Worm (Caenorhabditis elegans) whole organism, L1 larva: ENCODE results near the gene F46G11.4.
A peak's percentile ranks its signal among the peaks of the same experiment; 100 is the strongest.

Experiments used
- C16A3.4 ChIP-seq: fragments of 150-350 bp; optimal IDR thresholded peaks from 2 replicates; lab custom pipeline; 2014; ENCODE audit warnings: missing biosample characterization, missing genetic modification characterization
- C34B4.2 ChIP-seq: sonication (generic microtip); optimal IDR thresholded peaks from 2 replicates; lab custom pipeline; 2017; ENCODE audit warnings: mild to moderate bottlenecking, missing genetic modification characterization, missing compliant biosample characterization
- F16B12.6 ChIP-seq: fragments of 150-350 bp; optimal IDR thresholded peaks from 2 replicates; lab custom pipeline; 2014; ENCODE audit warnings: missing biosample characterization, missing genetic modification characterization
- aha-1 ChIP-seq: fragments of 150-350 bp; optimal IDR thresholded peaks from 2 replicates; lab custom pipeline; 2014; ENCODE audit warnings: missing biosample characterization, missing genetic modification characterization
- alr-1 ChIP-seq: fragments of 200-800 bp; sonication (Bioruptor generic); optimal IDR thresholded peaks from 2 replicates; lab custom pipeline; 2018; ENCODE audit warnings: borderline replicate concordance, mild to moderate bottlenecking, missing genetic modification characterization, missing compliant biosample characterization
- aly-2 ChIP-seq: fragments of 150-350 bp; optimal IDR thresholded peaks from 2 replicates; lab custom pipeline; 2014; ENCODE audit warnings: missing biosample characterization, missing genetic modification characterization
- ama-1 ChIP-seq: fragments of 150-350 bp; optimal IDR thresholded peaks from 2 replicates; lab custom pipeline; 2014
- ceh-63 ChIP-seq: fragments of 200-800 bp; sonication (Bioruptor generic); optimal IDR thresholded peaks from 2 replicates; lab custom pipeline; 2018; ENCODE audit warnings: mild to moderate bottlenecking, missing genetic modification characterization, missing compliant biosample characterization
- ceh-8 ChIP-seq: fragments of 200-800 bp; sonication (Bioruptor generic); optimal IDR thresholded peaks from 2 replicates; lab custom pipeline; 2018; ENCODE audit warnings: mild to moderate bottlenecking, missing genetic modification characterization, moderate library complexity, missing compliant biosample characterization
- ceh-82 ChIP-seq, 3 experiments: fragments of 150-350 bp in 1 of 3; sonication (generic microtip) in 2 of 3; optimal IDR thresholded peaks; 2 replicates each; lab custom pipeline; 2014 to 2017; ENCODE audit warnings: missing biosample characterization in 3 of 3, missing genetic modification characterization in 3 of 3
- ces-1 ChIP-seq: fragments of 150-350 bp; optimal IDR thresholded peaks from 2 replicates; lab custom pipeline; 2014; ENCODE audit warnings: missing biosample characterization, missing genetic modification reagents, missing genetic modification characterization
- dpl-1 ChIP-seq, 3 experiments: fragments of 150-350 bp in 2 of 3; sonication (generic microtip) in 1 of 3; optimal IDR thresholded peaks; 2 replicates each; lab custom pipeline; 2014 to 2017; ENCODE audit warnings: missing biosample characterization in 3 of 3, missing genetic modification characterization in 3 of 3, missing genetic modification reagents in 3 of 3
- dsc-1 ChIP-seq: sonication (generic microtip); optimal IDR thresholded peaks from 2 replicates; lab custom pipeline; 2016; ENCODE audit warnings: mild to moderate bottlenecking, missing genetic modification characterization, missing compliant biosample characterization
- efl-1 ChIP-seq, 4 experiments: fragments of 150-350 bp; optimal IDR thresholded peaks in 3 of 4; peaks in 1 of 4; 1 replicate in 1 of 4; 2 replicates in 3 of 4; lab custom pipeline; 2014; ENCODE audit warnings: missing biosample characterization in 2 of 4, missing genetic modification characterization in 2 of 4, missing genetic modification reagents in 2 of 4
- egl-13 ChIP-seq: sonication (generic microtip); optimal IDR thresholded peaks from 2 replicates; lab custom pipeline; 2016; ENCODE audit warnings: missing genotype, missing genetic modification reagents, missing genetic modification characterization, missing compliant biosample characterization
- egl-27 ChIP-seq, 2 experiments: fragments of 150-350 bp in 1 of 2; sonication (generic microtip); optimal IDR thresholded peaks; 3 replicates each; lab custom pipeline; 2017 to 2018; ENCODE audit warnings: missing biosample characterization in 2 of 2, missing genetic modification characterization in 2 of 2, missing genetic modification reagents in 2 of 2
- elt-3 ChIP-seq, 6 experiments: fragments of 150-350 bp in 1 of 6; sonication (generic microtip); optimal IDR thresholded peaks; 2 replicates each; lab custom pipeline; 2017 to 2018; ENCODE audit warnings: missing biosample characterization in 6 of 6, missing genetic modification characterization in 6 of 6, inconsistent platforms in 1 of 6
- fkh-10 ChIP-seq: sonication (generic microtip); optimal IDR thresholded peaks from 2 replicates; lab custom pipeline; 2017; ENCODE audit warnings: missing biosample characterization, missing genetic modification reagents, missing genetic modification characterization
- fkh-4 ChIP-seq: sonication (generic microtip); optimal IDR thresholded peaks from 2 replicates; lab custom pipeline; 2016; ENCODE audit warnings: missing compliant biosample characterization, missing genetic modification characterization, borderline replicate concordance
- fkh-8 ChIP-seq: sonication (generic microtip); optimal IDR thresholded peaks from 2 replicates; lab custom pipeline; 2016; ENCODE audit warnings: mild to moderate bottlenecking, missing genetic modification characterization, missing compliant biosample characterization
- fos-1 ChIP-seq: fragments of 150-350 bp; optimal IDR thresholded peaks from 2 replicates; lab custom pipeline; 2014; ENCODE audit warnings: missing biosample characterization, missing genetic modification characterization
- hlh-4 ChIP-seq: sonication (generic microtip); optimal IDR thresholded peaks from 2 replicates; lab custom pipeline; 2016; ENCODE audit warnings: mild to moderate bottlenecking, missing genetic modification characterization, missing compliant biosample characterization
- jun-1 ChIP-seq: fragments of 150-350 bp; optimal IDR thresholded peaks from 2 replicates; lab custom pipeline; 2014; ENCODE audit warnings: missing biosample characterization, missing genetic modification reagents, missing genetic modification characterization
- lin-13 ChIP-seq: fragments of 150-350 bp; optimal IDR thresholded peaks from 2 replicates; lab custom pipeline; 2014; ENCODE audit warnings: missing biosample characterization, missing genetic modification reagents, missing genetic modification characterization
- lin-14 ChIP-seq: fragments of 200-800 bp; sonication (Bioruptor generic); optimal IDR thresholded peaks from 2 replicates; lab custom pipeline; 2018; ENCODE audit warnings: mild to moderate bottlenecking, missing genetic modification characterization, moderate library complexity, missing compliant biosample characterization
- lin-15B ChIP-seq: fragments of 150-350 bp; sonication (generic microtip); optimal IDR thresholded peaks from 3 replicates; lab custom pipeline; 2014; ENCODE audit warnings: missing biosample characterization, missing genetic modification characterization
- lin-35 ChIP-seq, 2 experiments: fragments of 150-350 bp; optimal IDR thresholded peaks; 2 replicates each; lab custom pipeline; 2014; ENCODE audit warnings: missing biosample characterization in 2 of 2, missing genetic modification characterization in 2 of 2, missing genetic modification reagents in 2 of 2
- lsy-2 ChIP-seq, 2 experiments: fragments of 150-350 bp; optimal IDR thresholded peaks; 2 replicates each; lab custom pipeline; 2014; ENCODE audit warnings: missing biosample characterization in 2 of 2, missing genetic modification characterization in 2 of 2
- mdl-1 ChIP-seq, 2 experiments: fragments of 150-350 bp; optimal IDR thresholded peaks; 2 replicates each; lab custom pipeline; 2014 to 2017; ENCODE audit warnings: missing biosample characterization in 2 of 2, missing genetic modification characterization in 2 of 2, inconsistent platforms in 1 of 2
- mep-1 ChIP-seq: fragments of 150-350 bp; optimal IDR thresholded peaks from 2 replicates; lab custom pipeline; 2014; ENCODE audit warnings: missing biosample characterization, missing genetic modification characterization
- nhr-11 ChIP-seq: fragments of 150-350 bp; optimal IDR thresholded peaks from 2 replicates; lab custom pipeline; 2014; ENCODE audit warnings: missing biosample characterization, missing genetic modification characterization
- nhr-12 ChIP-seq: sonication (generic microtip); optimal IDR thresholded peaks from 2 replicates; lab custom pipeline; 2017; ENCODE audit warnings: missing biosample characterization, missing genetic modification characterization
- nhr-28 ChIP-seq: fragments of 150-350 bp; optimal IDR thresholded peaks from 2 replicates; lab custom pipeline; 2014; ENCODE audit warnings: missing biosample characterization, missing genetic modification characterization
- nhr-47 ChIP-seq: sonication (generic microtip); optimal IDR thresholded peaks from 2 replicates; lab custom pipeline; 2016; ENCODE audit warnings: mild to moderate bottlenecking, missing genetic modification characterization, moderate library complexity, missing compliant biosample characterization
- nhr-71 ChIP-seq: sonication (generic microtip); optimal IDR thresholded peaks from 2 replicates; lab custom pipeline; 2016; ENCODE audit warnings: mild to moderate bottlenecking, missing genetic modification characterization, moderate library complexity, missing compliant biosample characterization
- nhr-84 ChIP-seq: sonication (generic microtip); optimal IDR thresholded peaks from 2 replicates; lab custom pipeline; 2017; ENCODE audit warnings: missing biosample characterization, missing genetic modification characterization
- pqm-1 ChIP-seq: sonication (generic microtip); optimal IDR thresholded peaks from 3 replicates; lab custom pipeline; 2017; ENCODE audit warnings: missing biosample characterization, missing genetic modification characterization
- skn-1 ChIP-seq: fragments of 150-350 bp; optimal IDR thresholded peaks from 2 replicates; lab custom pipeline; 2014; ENCODE audit warnings: missing biosample characterization, missing genetic modification characterization
- snu-23 ChIP-seq: sonication (generic microtip); optimal IDR thresholded peaks from 2 replicates; lab custom pipeline; 2016; ENCODE audit warnings: missing genetic modification characterization, missing compliant biosample characterization
- sox-4 ChIP-seq: sonication (generic microtip); optimal IDR thresholded peaks from 2 replicates; lab custom pipeline; 2016; ENCODE audit warnings: missing genetic modification characterization, missing compliant biosample characterization
- swsn-7 ChIP-seq: sonication (generic microtip); optimal IDR thresholded peaks from 2 replicates; lab custom pipeline; 2016; ENCODE audit warnings: missing genetic modification characterization, missing compliant biosample characterization
- unc-130 ChIP-seq: fragments of 150-350 bp; optimal IDR thresholded peaks from 2 replicates; lab custom pipeline; 2017; ENCODE audit warnings: missing biosample characterization, missing genetic modification characterization, inconsistent platforms
- unc-30 ChIP-seq: sonication (generic microtip); optimal IDR thresholded peaks from 2 replicates; lab custom pipeline; 2017; ENCODE audit warnings: missing biosample characterization, missing genetic modification characterization
- unc-62 ChIP-seq: fragments of 150-350 bp; optimal IDR thresholded peaks from 2 replicates; lab custom pipeline; 2014; ENCODE audit warnings: missing biosample characterization, missing genetic modification reagents, missing genetic modification characterization
- unc-86 ChIP-seq: sonication (generic microtip); optimal IDR thresholded peaks from 2 replicates; lab custom pipeline; 2016; ENCODE audit warnings: missing genetic modification characterization, missing compliant biosample characterization
- zip-4 ChIP-seq: fragments of 200-800 bp; sonication (Bioruptor generic); optimal IDR thresholded peaks from 2 replicates; lab custom pipeline; 2018; ENCODE audit warnings: mild to moderate bottlenecking, missing genetic modification characterization, moderate library complexity, missing compliant biosample characterization
- ztf-11 ChIP-seq, 2 experiments: sonication (generic microtip); optimal IDR thresholded peaks; 2 replicates each; lab custom pipeline; 2016 to 2017; ENCODE audit warnings: missing genetic modification characterization in 2 of 2, missing biosample characterization in 1 of 2, missing compliant biosample characterization in 1 of 2

The F46G11.4 gene

DNA sequence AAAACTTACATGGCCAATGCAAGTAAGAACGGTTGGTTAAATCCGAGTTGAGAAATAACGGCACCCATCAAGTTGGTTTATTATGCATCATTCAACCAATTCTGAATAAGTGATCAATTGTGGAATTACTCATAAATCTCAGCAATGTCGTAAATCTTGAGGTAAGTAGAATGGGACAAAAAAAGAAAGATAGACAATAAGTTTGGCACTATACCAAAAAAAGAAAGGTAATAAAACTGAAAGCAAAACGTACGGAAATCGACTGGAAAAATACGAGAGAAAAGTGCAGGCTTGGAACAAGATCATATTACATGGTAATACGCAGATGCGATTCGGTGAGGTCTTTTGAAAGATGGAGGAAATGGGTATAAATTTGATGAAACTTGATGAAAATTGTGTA lies at the start of gene F46G11.4:
TSS of gene F46G11.4 (minus strand) at position 101 of the 400 bp plus-strand sequence.
- TF ChIP-seq nhr-47 (tag; lab: Kevin White, UChicago) (no peak), pqm-1 (tag; lab: Kevin White, UChicago) (no peak), ceh-63 (GFP tag; lab: Kevin White, UChicago) (no peak), jun-1 (tag; lab: Kevin White, UChicago) (no peak), mep-1 (tag; lab: Kevin White, UChicago) (no peak), alr-1 (no peak), ceh-8 (GFP tag; lab: Kevin White, UChicago) (no peak), unc-86 (no peak), lin-14 (GFP tag; lab: Kevin White, UChicago) (no peak), lin-13 (no peak), sox-4 (tag; lab: Kevin White, UChicago) (no peak), ceh-82 (tag; optimal IDR thresholded peaks at IDR 0.05; lab: Kevin White, UChicago) (no peak), unc-30 (no peak), fkh-10 (no peak)
- TF ChIP-seq, all 84 proteins: peak for 0

DNA sequence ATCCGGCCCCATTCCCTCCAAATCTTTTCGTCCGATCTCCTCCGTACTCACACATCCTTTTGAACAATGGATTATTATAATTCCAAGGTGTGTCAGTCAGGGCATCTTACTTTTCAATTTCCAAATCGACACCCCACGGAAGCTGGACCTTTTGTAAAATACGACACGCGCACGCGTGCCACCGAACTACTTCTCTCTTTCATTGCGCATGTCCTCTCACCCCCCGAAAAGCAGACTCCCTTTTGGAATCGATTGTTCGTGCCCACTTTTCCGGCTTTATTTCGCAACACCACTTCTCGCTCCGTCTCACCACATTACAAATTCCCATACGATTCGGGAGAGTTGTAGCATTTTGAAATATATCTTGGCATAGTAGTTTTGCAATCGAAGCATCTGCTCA lies 48.7 kb upstream of the F46G11.4 start:
- TF ChIP-seq ces-1 (GFP tag; lab: Kevin White, UChicago) (no peak), mep-1 (tag; lab: Kevin White, UChicago) (peak; percentile 7), ceh-82 (tag; optimal IDR thresholded peaks at IDR 0.05; lab: Kevin White, UChicago) (peak in 1 of 3 experiments; percentile 67), efl-1 (optimal IDR thresholded peaks at IDR 0.05; lab: Kevin White, UChicago) (no peak), efl-1 (GFP tag; optimal IDR thresholded peaks at IDR 0.05 in 1 of 2; lab: Kevin White, UChicago) (peak in 1 of 2 experiments; percentile 12), nhr-47 (tag; lab: Kevin White, UChicago) (peak; percentile 8), lsy-2 (tag; optimal IDR thresholded peaks at IDR 0.05; lab: Kevin White, UChicago) (peak in 1 of 2 experiments; percentile 60), zip-4 (GFP tag; lab: Kevin White, UChicago) (peak; percentile 68), unc-86 (peak; percentile 23), skn-1 (tag; lab: Kevin White, UChicago) (peak; percentile 41), egl-13 (tag; lab: Kevin White, UChicago) (no peak), unc-130 (tag; lab: Kevin White, UChicago) (no peak), fkh-8 (tag; lab: Kevin White, UChicago) (peak; percentile 39), lin-14 (GFP tag; lab: Kevin White, UChicago) (peak; percentile 71)

DNA sequence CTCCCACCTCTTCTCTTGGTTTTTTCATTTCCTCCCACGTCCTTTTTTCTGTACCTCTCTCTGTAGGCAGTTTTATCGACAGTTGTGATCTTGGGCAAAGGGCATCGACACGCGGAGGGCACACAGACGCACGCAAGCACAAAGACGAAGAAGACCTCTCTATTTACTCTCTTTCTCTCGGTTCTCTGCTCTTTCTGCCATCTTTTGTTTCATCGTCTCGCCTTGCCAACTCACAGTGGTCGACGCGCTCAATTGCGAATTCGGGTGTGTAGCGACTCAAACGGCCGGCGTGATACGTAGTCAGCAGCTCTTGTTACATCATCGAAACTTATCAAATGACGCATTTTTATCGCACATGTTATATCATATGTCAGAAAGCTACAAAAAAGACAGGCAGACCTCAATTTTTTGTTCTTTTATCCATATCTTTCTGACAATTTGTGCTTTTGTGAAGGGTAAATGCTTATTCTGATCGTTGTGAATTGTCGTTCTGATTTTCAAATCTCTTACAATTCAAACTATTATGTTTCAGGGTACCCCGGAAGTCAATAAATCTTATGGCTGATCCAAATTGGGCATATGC lies 42.6 kb upstream of the F46G11.4 start, which contains the start of gene puf-9:
TSS of gene puf-9 (plus strand) at position 533 of the 583 bp plus-strand sequence.
- peak; percentile 100 for TF ChIP-seq snu-23 (GFP tag; lab: Kevin White, UChicago)
- TF ChIP-seq aha-1 (tag; lab: Kevin White, UChicago): peak; percentile 97
- peak; percentile 97 for TF ChIP-seq skn-1 (tag; lab: Kevin White, UChicago)
- TF ChIP-seq fkh-4 (tag; lab: Kevin White, UChicago): peak; percentile 81
- peak; percentile 100 for TF ChIP-seq C16A3.4 (tag; lab: Kevin White, UChicago)
- peak; percentile 87 to 90 (median 88) for TF ChIP-seq dpl-1 (GFP tag; optimal IDR thresholded peaks at IDR 0.05; lab: Kevin White, UChicago)
- TF ChIP-seq egl-27 (tag; optimal IDR thresholded peaks at IDR 0.05; lab: Kevin White, UChicago): peak; percentile 99
- peak; percentile 96 for TF ChIP-seq nhr-11 (tag; lab: Kevin White, UChicago)
- TF ChIP-seq lin-15B (tag; lab: Kevin White, UChicago): peak; percentile 98
- TF ChIP-seq ceh-82 (tag; optimal IDR thresholded peaks at IDR 0.05; lab: Kevin White, UChicago): peak; percentile 98 to 99 (median 98)
- no peak for TF ChIP-seq nhr-84 (tag; lab: Kevin White, UChicago)
- peak; percentile 93 to 98 for TF ChIP-seq lin-35 (GFP tag; optimal IDR thresholded peaks at IDR 0.05; lab: Kevin White, UChicago)
- TF ChIP-seq nhr-12: peak; percentile 50
- peak; percentile 92 for TF ChIP-seq aly-2
- TF ChIP-seq F16B12.6 (tag; lab: Kevin White, UChicago): peak; percentile 60
- peak; percentile 99 for TF ChIP-seq dsc-1 (tag; lab: Kevin White, UChicago)
- TF ChIP-seq fos-1 (tag; lab: Kevin White, UChicago): peak; percentile 98
- TF ChIP-seq mep-1 (tag; lab: Kevin White, UChicago): peak; percentile 99
- no peak for TF ChIP-seq hlh-4 (tag; lab: Kevin White, UChicago)
- TF ChIP-seq nhr-71: peak; percentile 100
- TF ChIP-seq elt-3 (tag; optimal IDR thresholded peaks at IDR 0.05; lab: Kevin White, UChicago): peak; percentile 74 to 100 (median 99)
- peak; percentile 79 for TF ChIP-seq C34B4.2 (tag; lab: Kevin White, UChicago)
- TF ChIP-seq lin-13: peak; percentile 99
- peak; percentile 78 to 100 for TF ChIP-seq mdl-1 (tag; optimal IDR thresholded peaks at IDR 0.05; lab: Kevin White, UChicago)
- peak in 1 of 2 experiments; percentile 97 for TF ChIP-seq ztf-11 (tag; optimal IDR thresholded peaks at IDR 0.05; lab: Kevin White, UChicago)
- peak; percentile 98 for TF ChIP-seq egl-13 (tag; lab: Kevin White, UChicago)
- TF ChIP-seq unc-62 (GFP tag; lab: Kevin White, UChicago): peak; percentile 84
- TF ChIP-seq ama-1 (lab: Kevin White, UChicago): peak; percentile 59
- no peak for TF ChIP-seq nhr-28 (tag; lab: Kevin White, UChicago)
- TF ChIP-seq swsn-7 (tag; lab: Kevin White, UChicago): peak; percentile 100
